Worm (Caenorhabditis elegans) whole organism, L3 larva: Measurements from ENCODE around the gene cyp-13A5.

Source experiments
- ZK546.5 ChIP-seq: sonication (generic microtip); optimal IDR thresholded peaks from 2 replicates; lab custom pipeline; 2017; ENCODE audit warnings: missing biosample characterization, missing genetic modification characterization
- ama-1 ChIP-seq: fragments of 150-350 bp; optimal IDR thresholded peaks from 2 replicates; lab custom pipeline; 2018
- ceh-16 ChIP-seq: sonication (generic microtip); optimal IDR thresholded peaks from 2 replicates; lab custom pipeline; 2017; ENCODE audit warnings: missing biosample characterization, missing genetic modification characterization
- ceh-28 ChIP-seq: fragments of 150-350 bp; optimal IDR thresholded peaks from 2 replicates; lab custom pipeline; 2014; ENCODE audit warnings: missing biosample characterization, missing genetic modification reagents, missing genetic modification characterization
- elt-1 ChIP-seq: fragments of 150-350 bp; optimal IDR thresholded peaks from 2 replicates; lab custom pipeline; 2014; ENCODE audit warnings: missing biosample characterization, missing genetic modification characterization
- elt-2 ChIP-seq: sonication (generic microtip); optimal IDR thresholded peaks from 2 replicates; lab custom pipeline; 2016; ENCODE audit warnings: missing genetic modification reagents, mild to moderate bottlenecking, missing genetic modification characterization, missing compliant biosample characterization
- elt-3 ChIP-seq, 3 experiments: fragments of 150-350 bp in 1 of 3; sonication (generic microtip) in 2 of 3; optimal IDR thresholded peaks; 2 replicates in 2 of 3; 4 replicates in 1 of 3; lab custom pipeline; 2014 to 2017; ENCODE audit warnings: missing biosample characterization in 3 of 3, missing genetic modification characterization in 3 of 3
- eor-1 ChIP-seq, 2 experiments: fragments of 150-350 bp; optimal IDR thresholded peaks; 2 replicates each; lab custom pipeline; 2014 to 2018; ENCODE audit warnings: missing biosample characterization in 2 of 2, missing genetic modification characterization in 2 of 2
- fkh-10 ChIP-seq: sonication (generic microtip); optimal IDR thresholded peaks from 2 replicates; lab custom pipeline; 2017; ENCODE audit warnings: missing biosample characterization, missing genetic modification reagents, missing genetic modification characterization
- fos-1 ChIP-seq: fragments of 150-350 bp; optimal IDR thresholded peaks from 2 replicates; lab custom pipeline; 2014; ENCODE audit warnings: missing biosample characterization, missing genetic modification characterization
- jun-1 ChIP-seq: fragments of 150-350 bp; optimal IDR thresholded peaks from 2 replicates; lab custom pipeline; 2014; ENCODE audit warnings: missing biosample characterization, missing genetic modification reagents, missing genetic modification characterization
- lin-15B ChIP-seq: fragments of 150-350 bp; optimal IDR thresholded peaks from 2 replicates; lab custom pipeline; 2014; ENCODE audit warnings: missing biosample characterization, missing genetic modification characterization
- lsy-12 ChIP-seq: sonication (generic microtip); optimal IDR thresholded peaks from 2 replicates; lab custom pipeline; 2016; ENCODE audit warnings: mild to moderate bottlenecking, missing genetic modification characterization, missing compliant biosample characterization
- mml-1 ChIP-seq: fragments of 150-350 bp; sonication (generic microtip); optimal IDR thresholded peaks from 3 replicates; lab custom pipeline; 2014; ENCODE audit warnings: missing biosample characterization, missing genetic modification characterization
- nfya-1 ChIP-seq: sonication (generic microtip); optimal IDR thresholded peaks from 2 replicates; lab custom pipeline; 2017; ENCODE audit warnings: missing genetic modification characterization, mild to moderate bottlenecking, missing compliant biosample characterization, antibody characterized with exemption, moderate library complexity; ENCODE audit not compliant: insufficient read depth
- nhr-11 ChIP-seq: fragments of 150-350 bp; optimal IDR thresholded peaks from 2 replicates; lab custom pipeline; 2014; ENCODE audit warnings: missing biosample characterization, missing genetic modification characterization
- nhr-23 ChIP-seq: fragments of 150-350 bp; optimal IDR thresholded peaks from 2 replicates; lab custom pipeline; 2014; ENCODE audit warnings: missing biosample characterization, missing genetic modification reagents, missing genetic modification characterization
- nhr-237 ChIP-seq: fragments of 150-350 bp; optimal IDR thresholded peaks from 2 replicates; lab custom pipeline; 2014; ENCODE audit warnings: missing biosample characterization, missing genetic modification characterization
- nhr-25 ChIP-seq: sonication (generic microtip); optimal IDR thresholded peaks from 2 replicates; lab custom pipeline; 2017; ENCODE audit warnings: missing biosample characterization, missing genetic modification characterization
- nhr-28 ChIP-seq: fragments of 150-350 bp; optimal IDR thresholded peaks from 2 replicates; lab custom pipeline; 2014; ENCODE audit warnings: missing biosample characterization, missing genetic modification characterization
- nhr-43 ChIP-seq: sonication (generic microtip); optimal IDR thresholded peaks from 2 replicates; lab custom pipeline; 2016; ENCODE audit warnings: mild to moderate bottlenecking, missing genetic modification characterization, missing compliant biosample characterization; ENCODE audit not compliant: poor library complexity, severe bottlenecking
- nhr-67 ChIP-seq: fragments of 150-350 bp; optimal IDR thresholded peaks from 2 replicates; lab custom pipeline; 2014; ENCODE audit warnings: missing biosample characterization, missing genetic modification characterization
- nhr-76 ChIP-seq: fragments of 150-350 bp; sonication (generic microtip); optimal IDR thresholded peaks from 5 replicates; lab custom pipeline; 2014; ENCODE audit warnings: missing biosample characterization, missing genetic modification characterization
- nhr-77 ChIP-seq: fragments of 150-350 bp; optimal IDR thresholded peaks from 2 replicates; lab custom pipeline; 2014; ENCODE audit warnings: missing biosample characterization, missing genetic modification characterization
- pha-4 ChIP-seq: fragments of 150-350 bp; optimal IDR thresholded peaks from 2 replicates; lab custom pipeline; 2014; ENCODE audit warnings: missing biosample characterization, missing genetic modification reagents, missing genetic modification characterization
- pqm-1 ChIP-seq: fragments of 150-350 bp; optimal IDR thresholded peaks from 2 replicates; lab custom pipeline; 2017; ENCODE audit warnings: missing biosample characterization, missing genetic modification characterization, inconsistent platforms
- sea-2 ChIP-seq: fragments of 150-350 bp; sonication (generic microtip); optimal IDR thresholded peaks from 4 replicates; lab custom pipeline; 2014; ENCODE audit warnings: missing biosample characterization, missing genetic modification reagents, missing genetic modification characterization
- snpc-4 ChIP-seq: fragments of 150-350 bp; optimal IDR thresholded peaks from 2 replicates; lab custom pipeline; 2014; ENCODE audit warnings: missing biosample characterization, missing genetic modification characterization
- tbx-2 ChIP-seq: sonication (generic microtip); optimal IDR thresholded peaks from 2 replicates; lab custom pipeline; 2016; ENCODE audit warnings: mild to moderate bottlenecking, missing genetic modification characterization, missing compliant biosample characterization
- unc-62 ChIP-seq: fragments of 150-350 bp; sonication (generic microtip); optimal IDR thresholded peaks from 4 replicates; lab custom pipeline; 2014; ENCODE audit warnings: missing biosample characterization, missing genetic modification reagents, missing genetic modification characterization
- ztf-11 ChIP-seq: fragments of 150-350 bp; optimal IDR thresholded peaks from 2 replicates; lab custom pipeline; 2014; ENCODE audit warnings: missing biosample characterization, missing genetic modification characterization
- ztf-4 ChIP-seq: fragments of 150-350 bp; optimal IDR thresholded peaks from 2 replicates; lab custom pipeline; 2014; ENCODE audit warnings: missing biosample characterization, missing genetic modification characterization

Gene cyp-13A5

DNA sequence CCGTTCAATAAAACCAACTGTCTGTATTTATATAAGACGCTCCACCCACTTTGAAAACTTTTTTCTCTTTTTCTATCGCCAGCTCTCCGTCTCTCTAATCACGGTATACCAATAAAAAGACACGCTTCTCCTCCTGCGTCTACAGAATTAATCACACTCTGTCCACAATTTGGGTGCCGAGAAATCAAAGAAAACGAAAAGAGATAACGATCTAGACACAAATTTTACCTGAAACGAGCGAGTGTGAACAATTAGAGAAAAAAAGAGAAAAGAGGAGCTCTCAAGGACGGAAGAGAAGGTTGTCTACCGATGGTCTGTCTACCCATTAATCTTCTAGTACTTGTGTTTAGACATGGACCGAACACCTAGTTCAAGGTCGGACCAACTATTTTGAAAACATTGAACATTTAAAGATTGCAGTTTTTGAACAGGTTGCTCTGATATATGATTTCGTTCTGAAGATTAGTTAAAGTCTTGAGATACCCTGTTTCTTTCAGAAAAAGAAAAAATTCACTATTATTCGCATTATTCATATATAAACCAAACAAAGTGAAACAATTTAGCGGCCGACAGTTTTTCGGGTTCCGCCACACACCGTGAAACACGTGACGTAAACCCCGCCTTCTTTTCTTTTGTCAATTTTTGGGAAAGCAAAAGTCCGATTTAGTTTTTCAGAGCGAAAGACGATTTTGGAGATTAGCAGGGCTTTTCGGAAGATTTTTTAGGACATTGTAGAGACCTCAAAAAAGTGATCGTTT is 12.6 kb downstream of the cyp-13A5 start, which contains the start of gene cyp-13A2:
Gene cyp-13A2, minus strand, starts transcription at position 235 of the 758 bp plus-strand sequence.
- TF ChIP-seq snpc-4 (peak; percentile 96), pha-4 (tag; lab: Kevin White, UChicago) (peak; percentile 73), nhr-237 (tag; lab: Kevin White, UChicago) (no peak), jun-1 (tag; lab: Kevin White, UChicago) (peak; percentile 26), nhr-43 (tag; lab: Kevin White, UChicago) (peak; percentile 32), elt-1 (tag; lab: Kevin White, UChicago) (peak; percentile 85), pqm-1 (peak; percentile 71), lsy-12 (peak; percentile 38), ceh-28 (tag; lab: Kevin White, UChicago) (peak; percentile 5), ztf-11 (tag; lab: Kevin White, UChicago) (no peak), nhr-25 (tag; lab: Kevin White, UChicago) (peak; percentile 92), tbx-2 (tag; lab: Kevin White, UChicago) (no peak), nhr-11 (tag; lab: Kevin White, UChicago) (peak; percentile 52), ama-1 (lab: Kevin White, UChicago) (no peak), elt-2 (tag; lab: Kevin White, UChicago) (peak; percentile 87), elt-3 (tag; optimal IDR thresholded peaks at IDR 0.05; lab: Kevin White, UChicago) (no peak), sea-2 (GFP tag; lab: Kevin White, UChicago) (no peak), nhr-77 (tag; lab: Kevin White, UChicago) (peak; percentile 6), nfya-1 (peak; percentile 31), nhr-23 (tag; lab: Kevin White, UChicago) (peak; percentile 55), lin-15B (tag; lab: Kevin White, UChicago) (peak; percentile 11)

DNA sequence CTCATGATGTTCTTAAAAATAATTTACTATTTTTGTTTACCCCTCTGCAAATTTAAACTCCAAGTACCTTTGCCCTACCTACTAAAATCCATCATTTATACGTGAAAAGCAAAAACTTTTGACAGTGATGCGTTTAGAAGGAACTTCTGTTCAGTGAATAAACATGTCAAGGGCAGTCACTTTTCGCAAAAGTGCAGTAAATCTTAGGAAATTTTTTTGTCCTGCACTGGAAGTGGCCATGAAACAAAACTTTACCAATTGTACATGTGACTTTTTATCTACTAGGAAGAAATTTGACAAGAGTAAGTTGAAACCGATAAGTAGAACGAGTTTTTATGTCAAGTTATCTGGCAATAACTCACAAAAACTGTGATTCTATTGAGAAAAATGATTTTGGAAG is 13.9 kb downstream of the cyp-13A5 start:
- TF ChIP-seq mml-1 (tag; lab: Kevin White, UChicago): no peak
- no peak for TF ChIP-seq nhr-43 (tag; lab: Kevin White, UChicago)
- TF ChIP-seq nhr-23 (tag; lab: Kevin White, UChicago): peak; percentile 81
- TF ChIP-seq fos-1: no peak
- TF ChIP-seq ama-1 (lab: Kevin White, UChicago): no peak
- TF ChIP-seq elt-1 (tag; lab: Kevin White, UChicago): peak; percentile 8
- TF ChIP-seq ztf-4 (tag; lab: Kevin White, UChicago): no peak
- TF ChIP-seq nhr-25 (tag; lab: Kevin White, UChicago): peak; percentile 57
- TF ChIP-seq ztf-11 (tag; lab: Kevin White, UChicago): no peak
- no peak for TF ChIP-seq tbx-2 (tag; lab: Kevin White, UChicago)

DNA sequence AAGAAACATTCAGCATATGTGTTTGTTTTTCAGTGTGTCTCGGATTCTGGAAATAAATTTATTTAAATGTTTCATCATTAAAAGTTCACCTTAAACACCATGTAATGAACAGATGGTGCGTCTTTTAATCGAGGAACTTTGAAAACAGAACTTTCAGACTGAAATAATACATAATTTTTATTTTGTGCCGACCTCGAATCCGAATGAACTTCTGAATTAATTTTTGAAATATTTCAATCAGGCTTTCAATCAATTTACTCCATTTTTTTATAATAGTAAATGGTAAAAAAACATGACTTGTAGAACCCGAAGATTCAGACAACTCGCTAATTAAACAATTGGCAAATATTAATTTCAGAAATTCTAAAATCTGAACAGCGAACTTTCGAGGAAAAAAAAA is 17.8 kb downstream of the cyp-13A5 start, which contains the start of gene T10B9.14:
Gene T10B9.14, minus strand, starts transcription at position 101 of the 400 bp plus-strand sequence.
- no peak for TF ChIP-seq nhr-76 (tag; lab: Kevin White, UChicago)
- no peak for TF ChIP-seq nhr-25 (tag; lab: Kevin White, UChicago)
- TF ChIP-seq fos-1: no peak
- TF ChIP-seq nhr-11 (tag; lab: Kevin White, UChicago): no peak
- TF ChIP-seq sea-2 (GFP tag; lab: Kevin White, UChicago): no peak
- TF ChIP-seq pha-4 (tag; lab: Kevin White, UChicago): no peak
- no peak for TF ChIP-seq nhr-28 (tag; lab: Kevin White, UChicago)
- TF ChIP-seq unc-62 (GFP tag; lab: Kevin White, UChicago): no peak
- TF ChIP-seq fkh-10: no peak
- no peak for TF ChIP-seq eor-1 (tag; optimal IDR thresholded peaks at IDR 0.05; lab: Kevin White, UChicago)
- TF ChIP-seq nhr-77 (tag; lab: Kevin White, UChicago): no peak
- TF ChIP-seq tbx-2 (tag; lab: Kevin White, UChicago): no peak
- no peak for TF ChIP-seq ZK546.5 (tag; lab: Kevin White, UChicago)
- no peak for TF ChIP-seq elt-3 (tag; optimal IDR thresholded peaks at IDR 0.05; lab: Kevin White, UChicago)
- TF ChIP-seq nhr-67 (tag; lab: Kevin White, UChicago): no peak
- no peak for TF ChIP-seq ceh-16 (tag; lab: Kevin White, UChicago)

DNA sequence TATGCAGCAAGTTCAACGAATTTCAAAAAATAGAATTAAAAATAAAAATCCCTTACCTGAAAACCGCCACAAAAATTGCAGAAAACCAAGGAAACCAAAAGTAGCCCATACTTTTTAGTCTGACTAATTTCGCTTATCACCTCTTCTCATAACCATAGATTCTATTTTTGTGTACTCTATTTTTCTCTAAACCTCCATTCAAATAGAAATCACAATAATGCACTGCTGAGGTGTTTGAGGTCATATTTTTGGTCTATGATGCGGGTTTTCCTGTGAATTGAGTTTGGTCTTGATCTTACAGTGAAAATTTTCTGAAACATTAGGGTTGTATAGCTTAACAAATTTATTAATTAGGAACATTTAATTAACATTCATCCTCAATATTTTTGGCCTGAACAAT is 18.3 kb downstream of the cyp-13A5 start, which contains the start of gene cyp-13A1:
Gene cyp-13A1, minus strand, starts transcription at position 156 of the 400 bp plus-strand sequence.
- TF ChIP-seq pqm-1: peak; percentile 76
- no peak for TF ChIP-seq nhr-67 (tag; lab: Kevin White, UChicago)
- TF ChIP-seq pha-4 (tag; lab: Kevin White, UChicago): peak; percentile 70
- TF ChIP-seq elt-2 (tag; lab: Kevin White, UChicago): peak; percentile 38
